Worm (Caenorhabditis elegans) whole organism, late embryonic: ENCODE results near the gene T10B9.14.

Source experiments
- C38D4.7 ChIP-seq: fragments of 200-800 bp; sonication (Bioruptor generic); optimal IDR thresholded peaks from 2 replicates; lab custom pipeline; 2018; ENCODE audit warnings: mild to moderate bottlenecking, missing genetic modification characterization, moderate library complexity, missing compliant biosample characterization
- ceh-14 ChIP-seq: sonication (generic microtip); optimal IDR thresholded peaks from 2 replicates; lab custom pipeline; 2016; ENCODE audit warnings: missing genotype, missing genetic modification characterization, missing compliant biosample characterization
- ceh-19 ChIP-seq: fragments of 200-800 bp; sonication (Bioruptor generic); optimal IDR thresholded peaks from 2 replicates; lab custom pipeline; 2018; ENCODE audit warnings: mild to moderate bottlenecking, missing genetic modification characterization, missing compliant biosample characterization
- che-1 ChIP-seq: sonication (generic microtip); optimal IDR thresholded peaks from 2 replicates; lab custom pipeline; 2016; ENCODE audit warnings: mild to moderate bottlenecking, missing genetic modification characterization, missing compliant biosample characterization
- unc-55 ChIP-seq: sonication (generic microtip); optimal IDR thresholded peaks from 2 replicates; lab custom pipeline; 2017; ENCODE audit warnings: missing biosample characterization, missing genetic modification reagents, missing genetic modification characterization

DNA sequence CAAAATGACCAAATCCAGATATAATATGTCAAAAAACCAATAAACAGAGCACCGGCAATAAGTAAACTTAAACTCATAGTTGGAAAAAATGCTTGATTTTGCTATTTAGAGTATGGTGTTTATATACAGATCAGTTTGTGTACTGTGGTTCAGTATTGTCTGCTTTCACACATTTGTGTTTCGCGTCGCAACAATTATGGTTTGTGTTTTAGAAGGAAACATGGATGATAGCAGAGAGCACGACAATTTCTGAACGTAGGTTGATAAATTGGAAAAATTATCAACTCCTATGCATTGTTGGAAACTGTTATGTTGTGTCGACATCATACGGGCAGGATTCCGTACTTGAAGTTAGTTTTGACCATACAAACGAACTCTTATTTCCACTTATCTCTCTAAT lies 15.4 kb upstream of the T10B9.14 start, which contains the start of gene cyp-13A4:
- TF ChIP-seq che-1 (no peak), ceh-19 (GFP tag; lab: Kevin White, UChicago) (no peak), C38D4.7 (GFP tag; lab: Kevin White, UChicago) (no peak), unc-55 (GFP tag; lab: Kevin White, UChicago) (no peak), ceh-14 (tag; lab: Kevin White, UChicago) (no peak)
